Worm (Caenorhabditis elegans) whole organism, L3 larva: Measurements from ENCODE around the gene C01G10.18.
"Not testable (repeated sequence)": the region's sequence is repeated elsewhere in the genome, so short reads cannot be mapped to it uniquely, and the experiment has no call there.

Experiments
- ceh-16 ChIP-seq: sonication (generic microtip); optimal IDR thresholded peaks from 2 replicates; lab custom pipeline; 2017; ENCODE audit warnings: missing biosample characterization, missing genetic modification characterization
- elt-2 ChIP-seq: sonication (generic microtip); optimal IDR thresholded peaks from 2 replicates; lab custom pipeline; 2016; ENCODE audit warnings: missing genetic modification reagents, mild to moderate bottlenecking, missing genetic modification characterization, missing compliant biosample characterization
- elt-3 ChIP-seq, 3 experiments: fragments of 150-350 bp in 1 of 3; sonication (generic microtip) in 2 of 3; optimal IDR thresholded peaks; 2 replicates in 2 of 3; 4 replicates in 1 of 3; lab custom pipeline; 2014 to 2017; ENCODE audit warnings: missing biosample characterization in 3 of 3, missing genetic modification characterization in 3 of 3
- mdl-1 ChIP-seq: fragments of 150-350 bp; optimal IDR thresholded peaks from 2 replicates; lab custom pipeline; 2014; ENCODE audit warnings: missing biosample characterization, missing genetic modification characterization

- TF ChIP-seq mdl-1; elt-2 (tag; lab: Kevin White, UChicago); ceh-16 (tag; lab: Kevin White, UChicago); elt-3 (tag; optimal IDR thresholded peaks at IDR 0.05; lab: Kevin White, UChicago): not testable (repeated sequence)
These were observed 36.6 kb upstream of the C01G10.18 start, which contains the start of gene ugt-30 for ce11 chrV:15125162-15125561.
